Worm (Caenorhabditis elegans) whole organism, early embryonic: ENCODE data around the gene sfxn-1.1.

Source experiments
- F13C5.2 ChIP-seq: sonication (generic microtip); optimal IDR thresholded peaks from 2 replicates; lab custom pipeline; 2017; ENCODE audit warnings: mild to moderate bottlenecking, missing genetic modification characterization, inconsistent platforms, missing compliant biosample characterization
- tbx-11 ChIP-seq: fragments of 200-800 bp; sonication (Bioruptor generic); IDR thresholded peaks from 2 replicates; pipeline ENCODE4 v1.3.6; 2022; ENCODE audit warnings: missing genetic modification characterization, missing compliant biosample characterization

DNA sequence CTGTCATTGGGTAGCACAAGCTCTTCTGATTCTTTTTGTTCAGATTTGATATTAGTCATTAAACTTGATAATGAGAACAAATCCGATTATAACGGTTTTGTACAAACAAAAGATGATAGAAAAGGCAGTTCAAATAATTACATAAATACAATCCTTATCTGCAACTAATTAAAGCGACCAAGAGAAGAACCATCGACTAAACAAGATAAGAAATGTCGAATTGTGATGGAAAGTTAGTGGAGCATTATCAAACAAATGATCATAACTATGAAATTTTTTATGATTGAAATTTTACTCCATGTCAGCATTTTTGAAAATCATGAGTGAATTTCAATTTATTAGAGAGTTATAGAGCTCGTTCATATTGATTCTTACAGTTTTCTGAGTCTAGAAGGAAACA is 50.3 kb downstream of the sfxn-1.1 start, which contains the start of gene chil-23:
- no peak for TF ChIP-seq F13C5.2 (tag; lab: Kevin White, UChicago)
- no peak for TF ChIP-seq tbx-11 (GFP tag; lab: Robert Waterston, UW)
